Fruit fly (Drosophila melanogaster) whole organism, embryonic: ENCODE measurements around the gene SkpD.
A peak's percentile ranks its signal among the peaks of the same experiment; 100 is the strongest.

ENCODE experiments used
- Ada2b ChIP-seq: fragments of 200-800 bp; sonication (Bioruptor generic); IDR thresholded peaks from 2 replicates; pipeline ENCODE4 v1.3.6; 2022; ENCODE audit warnings: missing biosample characterization, missing genetic modification characterization
- Aef1 ChIP-seq: fragments of 200-800 bp; sonication (Bioruptor generic); IDR thresholded peaks from 3 replicates; pipeline ENCODE4 v1.3.6; 2022; ENCODE audit warnings: missing biosample characterization, missing genetic modification characterization
- Antp ChIP-seq: fragments of 200-800 bp; sonication (Bioruptor generic); optimal IDR thresholded peaks from 3 replicates; lab custom pipeline; 2016; ENCODE audit warnings: missing biosample characterization, missing genetic modification characterization
- Atf3 ChIP-seq: fragments of 200-800 bp; sonication (Bioruptor generic); optimal IDR thresholded peaks from 3 replicates; lab custom pipeline; 2016; ENCODE audit warnings: missing biosample characterization, missing genetic modification characterization
- Blimp-1 ChIP-seq: fragments of 200-800 bp; sonication (Bioruptor generic); optimal IDR thresholded peaks from 3 replicates; lab custom pipeline; 2018; ENCODE audit warnings: missing biosample characterization, missing genetic modification characterization, mild to moderate bottlenecking, moderate library complexity, missing genetic modification reagents
- CG10147 ChIP-seq: fragments of 200-800 bp; sonication (Bioruptor generic); optimal IDR thresholded peaks from 2 replicates; lab custom pipeline; 2019; ENCODE audit warnings: missing biosample characterization, mild to moderate bottlenecking, missing genetic modification characterization, moderate library complexity
- CG10209 ChIP-seq: fragments of 200-800 bp; sonication (Bioruptor generic); optimal IDR thresholded peaks from 3 replicates; lab custom pipeline; 2017; ENCODE audit warnings: missing biosample characterization, mild to moderate bottlenecking, missing genetic modification characterization, missing genetic modification reagents
- CG10267 ChIP-seq: fragments of 200-800 bp; sonication (Bioruptor generic); optimal IDR thresholded peaks from 2 replicates; lab custom pipeline; 2018; ENCODE audit warnings: missing biosample characterization, mild to moderate bottlenecking, missing genetic modification characterization, moderate library complexity
- CG12391 ChIP-seq: fragments of 200-800 bp; sonication (Bioruptor generic); optimal IDR thresholded peaks from 3 replicates; lab custom pipeline; 2018; ENCODE audit warnings: missing biosample characterization, mild to moderate bottlenecking, missing genetic modification characterization, moderate library complexity
- CG13624 ChIP-seq: fragments of 200-800 bp; sonication (Bioruptor generic); optimal IDR thresholded peaks from 2 replicates; lab custom pipeline; 2016; ENCODE audit warnings: missing biosample characterization, missing genetic modification characterization
- CG18599 ChIP-seq: fragments of 200-800 bp; sonication (Bioruptor generic); optimal IDR thresholded peaks from 3 replicates; lab custom pipeline; 2017; ENCODE audit warnings: missing biosample characterization, missing genetic modification characterization, mild to moderate bottlenecking, moderate library complexity, missing genetic modification reagents
- CG2199 ChIP-seq: fragments of 200-800 bp; sonication (Bioruptor generic); IDR thresholded peaks from 3 replicates; pipeline ENCODE4 v1.3.6; 2022; ENCODE audit warnings: missing biosample characterization, missing genetic modification characterization
- CG31441 ChIP-seq: fragments of 200-800 bp; sonication (Bioruptor generic); IDR thresholded peaks from 2 replicates; pipeline ENCODE4 v1.3.6; 2022; ENCODE audit warnings: missing biosample characterization, missing genetic modification characterization
- CG3281 ChIP-seq: fragments of 200-800 bp; sonication (Bioruptor generic); optimal IDR thresholded peaks from 3 replicates; lab custom pipeline; 2017; ENCODE audit warnings: missing biosample characterization, mild to moderate bottlenecking, missing genetic modification characterization
- CG3838 ChIP-seq: fragments of 200-800 bp; sonication (Bioruptor generic); optimal IDR thresholded peaks from 3 replicates; lab custom pipeline; 2016; ENCODE audit warnings: missing biosample characterization, missing genetic modification characterization
- CG6683 ChIP-seq: fragments of 200-800 bp; sonication (Bioruptor generic); optimal IDR thresholded peaks from 2 replicates; lab custom pipeline; 2017; ENCODE audit warnings: missing biosample characterization, mild to moderate bottlenecking, missing genetic modification characterization, missing genetic modification reagents
- CG7556 ChIP-seq: fragments of 200-800 bp; sonication (Bioruptor generic); optimal IDR thresholded peaks from 2 replicates; lab custom pipeline; 2017; ENCODE audit warnings: missing biosample characterization, mild to moderate bottlenecking, missing genetic modification characterization
- CG7839 ChIP-seq: fragments of 200-800 bp; sonication (Bioruptor generic); optimal IDR thresholded peaks from 3 replicates; lab custom pipeline; 2018; ENCODE audit warnings: missing biosample characterization, mild to moderate bottlenecking, missing genetic modification characterization, moderate library complexity
- CG9727 ChIP-seq: fragments of 200-800 bp; sonication (Bioruptor generic); optimal IDR thresholded peaks from 3 replicates; lab custom pipeline; 2017; ENCODE audit warnings: missing biosample characterization, mild to moderate bottlenecking, missing genetic modification characterization
- Camta ChIP-seq: fragments of 200-800 bp; sonication (Bioruptor generic); optimal IDR thresholded peaks from 2 replicates; lab custom pipeline; 2016; ENCODE audit warnings: missing biosample characterization, missing genetic modification characterization
- CoRest ChIP-seq: fragments of 200-800 bp; sonication (Bioruptor generic); optimal IDR thresholded peaks from 3 replicates; lab custom pipeline; 2018; ENCODE audit warnings: missing biosample characterization, mild to moderate bottlenecking, missing genetic modification characterization, moderate library complexity
- D19A ChIP-seq: fragments of 200-800 bp; optimal IDR thresholded peaks from 3 replicates; lab custom pipeline; 2019; ENCODE audit warnings: missing biosample characterization, mild to moderate bottlenecking, missing genetic modification characterization, moderate library complexity
- Dfd ChIP-seq, 2 experiments: fragments of >200 bp; optimal IDR thresholded peaks; 2 replicates each; lab custom pipeline; 2017; ENCODE audit warnings: missing biosample characterization in 2 of 2, missing genetic modification characterization in 2 of 2
- Doc2 ChIP-seq: fragments of 200-800 bp; sonication (Bioruptor generic); IDR thresholded peaks from 2 replicates; pipeline ENCODE4 v1.3.6; 2022; ENCODE audit warnings: missing biosample characterization, missing genetic modification characterization
- Kr ChIP-seq: fragments of 200-800 bp; sonication (Bioruptor generic); optimal IDR thresholded peaks from 2 replicates; lab custom pipeline; 2017; ENCODE audit warnings: missing biosample characterization, mild to moderate bottlenecking, missing genetic modification characterization
- NC2α ChIP-seq: fragments of 200-800 bp; sonication (Bioruptor generic); optimal IDR thresholded peaks from 2 replicates; lab custom pipeline; 2016; ENCODE audit warnings: missing biosample characterization, missing genetic modification characterization
- Ssrp ChIP-seq: fragments of 200-800 bp; sonication (Bioruptor generic); optimal IDR thresholded peaks from 2 replicates; lab custom pipeline; 2018; ENCODE audit warnings: missing biosample characterization, mild to moderate bottlenecking, missing genetic modification characterization, moderate library complexity
- Xrp1 ChIP-seq: fragments of 200-800 bp; sonication (Bioruptor generic); IDR thresholded peaks from 2 replicates; pipeline ENCODE4 v1.3.6; 2022; ENCODE audit warnings: missing biosample characterization, missing genetic modification characterization
- al ChIP-seq: fragments of 200-800 bp; sonication (Bioruptor generic); IDR thresholded peaks from 2 replicates; pipeline ENCODE4 v1.3.6; 2022; ENCODE audit warnings: missing biosample characterization, missing genetic modification characterization
- ash1 ChIP-seq: fragments of 200-800 bp; sonication (Bioruptor generic); optimal IDR thresholded peaks from 2 replicates; lab custom pipeline; 2018; ENCODE audit warnings: missing biosample characterization, mild to moderate bottlenecking, missing genetic modification characterization
- bcd ChIP-seq: fragments of 200-800 bp; sonication (Bioruptor generic); optimal IDR thresholded peaks from 2 replicates; lab custom pipeline; 2017; ENCODE audit warnings: missing biosample characterization, mild to moderate bottlenecking, missing genetic modification characterization
- br ChIP-seq: fragments of >200 bp; optimal IDR thresholded peaks from 2 replicates; lab custom pipeline; 2017
- chif ChIP-seq, 2 experiments: fragments of 200-800 bp; sonication (Bioruptor generic); optimal IDR thresholded peaks; 3 replicates each; lab custom pipeline; 2016; ENCODE audit warnings: missing biosample characterization in 2 of 2, missing genetic modification characterization in 2 of 2
- chn ChIP-seq: fragments of 200-800 bp; sonication (Bioruptor generic); optimal IDR thresholded peaks from 2 replicates; lab custom pipeline; 2016; ENCODE audit warnings: missing biosample characterization, missing genetic modification characterization
- dpn ChIP-seq, 2 experiments: fragments of 200-800 bp; sonication (Bioruptor generic); optimal IDR thresholded peaks; 3 replicates each; lab custom pipeline; 2016; ENCODE audit warnings: missing biosample characterization in 2 of 2, missing genetic modification characterization in 2 of 2
- gem ChIP-seq: fragments of 200-800 bp; sonication (Bioruptor generic); optimal IDR thresholded peaks from 2 replicates; lab custom pipeline; 2019; ENCODE audit warnings: missing biosample characterization, mild to moderate bottlenecking, missing genetic modification characterization, moderate library complexity
- ham ChIP-seq: fragments of 200-800 bp; sonication (Bioruptor generic); IDR thresholded peaks from 2 replicates; pipeline ENCODE4 v1.3.6; 2022; ENCODE audit warnings: missing biosample characterization, missing genetic modification characterization
- lilli ChIP-seq: fragments of 200-800 bp; sonication (Bioruptor generic); optimal IDR thresholded peaks from 3 replicates; lab custom pipeline; 2016; ENCODE audit warnings: missing biosample characterization, missing genetic modification characterization
- mam ChIP-seq: fragments of 200-800 bp; sonication (Bioruptor generic); optimal IDR thresholded peaks from 3 replicates; lab custom pipeline; 2016; ENCODE audit warnings: missing biosample characterization, missing genetic modification characterization
- peb ChIP-seq: fragments of 200-800 bp; sonication (Bioruptor generic); IDR thresholded peaks from 2 replicates; pipeline ENCODE4 v1.3.6; 2022; ENCODE audit warnings: missing biosample characterization, missing genetic modification characterization
- pfk ChIP-seq: fragments of 200-800 bp; sonication (Bioruptor generic); optimal IDR thresholded peaks from 2 replicates; lab custom pipeline; 2018; ENCODE audit warnings: missing biosample characterization, mild to moderate bottlenecking, missing genetic modification characterization, moderate library complexity
- ro ChIP-seq: fragments of 200-800 bp; sonication (Bioruptor generic); IDR thresholded peaks from 2 replicates; pipeline ENCODE4 v1.3.6; 2022; ENCODE audit warnings: missing biosample characterization, missing genetic modification characterization
- row ChIP-seq: fragments of 200-800 bp; sonication (Bioruptor generic); IDR thresholded peaks from 3 replicates; pipeline ENCODE4 v1.3.6; 2022; ENCODE audit warnings: missing biosample characterization, missing genetic modification characterization
- salm ChIP-seq: fragments of 200-800 bp; sonication (Bioruptor generic); optimal IDR thresholded peaks from 2 replicates; lab custom pipeline; 2018; ENCODE audit warnings: missing biosample characterization, mild to moderate bottlenecking, missing genetic modification characterization
- ssp ChIP-seq: fragments of 200-800 bp; sonication (Bioruptor generic); IDR thresholded peaks from 2 replicates; pipeline ENCODE4 v1.3.6; 2022; ENCODE audit warnings: missing biosample characterization, missing genetic modification characterization
- ttk ChIP-seq: fragments of 200-800 bp; sonication (Bioruptor generic); IDR thresholded peaks from 2 replicates; pipeline ENCODE4 v2.1.2; 2022; ENCODE audit warnings: missing biosample characterization, missing genetic modification characterization
- twi ChIP-seq: fragments of 200-800 bp; optimal IDR thresholded peaks from 2 replicates; lab custom pipeline; 2019; ENCODE audit warnings: missing biosample characterization, mild to moderate bottlenecking, missing genetic modification characterization, moderate library complexity
- unpg ChIP-seq: fragments of 200-800 bp; sonication (Bioruptor generic); optimal IDR thresholded peaks from 3 replicates; lab custom pipeline; 2018; ENCODE audit warnings: missing biosample characterization, mild to moderate bottlenecking, missing genetic modification characterization, moderate library complexity
- zen ChIP-seq: fragments of 200-800 bp; sonication (Bioruptor generic); optimal IDR thresholded peaks from 3 replicates; lab custom pipeline; 2018; ENCODE audit warnings: missing biosample characterization, mild to moderate bottlenecking, missing genetic modification characterization, moderate library complexity
- zen2 ChIP-seq: fragments of 200-800 bp; sonication (Bioruptor generic); IDR thresholded peaks from 3 replicates; pipeline ENCODE4 v1.3.6; 2022; ENCODE audit warnings: missing biosample characterization, missing genetic modification characterization; ENCODE audit not compliant: partially characterized antibody
- zf30C ChIP-seq: fragments of 200-800 bp; sonication (Bioruptor generic); optimal IDR thresholded peaks from 3 replicates; lab custom pipeline; 2018; ENCODE audit warnings: missing biosample characterization, mild to moderate bottlenecking, missing genetic modification characterization

Gene SkpD

DNA sequence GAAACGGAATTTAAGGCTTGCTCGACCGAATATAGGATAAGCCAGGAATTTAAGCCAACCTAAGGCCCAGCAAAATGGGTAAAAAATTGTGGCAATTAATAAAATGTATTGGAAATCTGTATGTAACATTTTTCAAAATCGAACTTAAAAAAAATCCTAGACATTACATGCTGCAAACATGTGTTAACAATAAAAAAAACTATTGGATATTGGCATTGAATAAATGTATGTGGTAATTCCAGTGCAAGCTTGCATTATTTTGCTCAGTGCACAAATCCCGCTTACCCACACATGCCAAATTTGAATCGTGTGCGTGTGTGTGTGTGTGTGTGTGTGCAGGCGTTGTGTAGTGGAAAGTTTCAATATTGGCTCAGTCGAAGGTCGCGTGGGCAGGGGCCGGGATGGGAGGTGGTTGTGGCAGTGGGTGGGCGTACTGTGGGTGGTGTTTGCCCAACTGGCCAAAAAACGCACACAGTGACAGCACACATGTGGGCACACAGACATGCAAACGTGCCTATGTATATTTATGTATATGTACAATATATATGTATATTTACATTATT lies 49.0 kb upstream of the SkpD start (continued):
- TF ChIP-seq Ada2b (GFP tag; lab: Robert Waterston, UW) (no peak), CoRest (tag; lab: Kevin White, UChicago) (peak; percentile 2), gem (peak; percentile 42), zf30C (peak; percentile 74), Blimp-1 (peak; percentile 8), al (GFP tag; lab: Robert Waterston, UW) (no peak), salm (tag; lab: Kevin White, UChicago) (no peak), zen2 (no peak), CG10147 (GFP tag; lab: Kevin White, UChicago) (peak; percentile 21), CG10209 (GFP tag; lab: Kevin White, UChicago) (peak; percentile 41), Ssrp (no peak), mam (GFP tag; lab: Kevin White, UChicago) (peak; percentile 7), ro (GFP tag; lab: Robert Waterston, UW) (no peak), pfk (GFP tag; lab: Kevin White, UChicago) (no peak), CG7839 (peak; percentile 31), chn (GFP tag; lab: Kevin White, UChicago) (peak; percentile 1), CG13624 (GFP tag; lab: Kevin White, UChicago) (no peak), D19A (peak; percentile 14), CG12391 (tag; lab: Kevin White, UChicago) (peak; percentile 20), peb (GFP tag; lab: Robert Waterston, UW) (no peak), ttk (GFP tag; lab: Robert Waterston, UW) (no peak), lilli (GFP tag; lab: Kevin White, UChicago) (peak; percentile 32), CG2199 (GFP tag; lab: Robert Waterston, UW) (no peak), CG6683 (no peak), Xrp1 (peak; percentile 40; the same call in 1 of the 2 replicates), CG10267 (tag; lab: Kevin White, UChicago) (peak; percentile 2), ssp (no peak), dpn (GFP tag; optimal IDR thresholded peaks at IDR 0.05; lab: Kevin White, UChicago) (peak in 1 of 2 experiments; percentile 9), twi (peak; percentile 65), chif (GFP tag; optimal IDR thresholded peaks at IDR 0.05; lab: Kevin White, UChicago) (peak in 1 of 2 experiments; percentile 7), Dfd (GFP tag; optimal IDR thresholded peaks at IDR 0.05; lab: Kevin White, UChicago) (no peak), Antp (GFP tag; lab: Kevin White, UChicago) (no peak), Doc2 (no peak), unpg (GFP tag; lab: Kevin White, UChicago) (peak; percentile 7), ash1 (GFP tag; lab: Kevin White, UChicago) (no peak), ham (GFP tag; lab: Robert Waterston, UW) (no peak), NC2α (GFP tag; lab: Kevin White, UChicago) (no peak), bcd (GFP tag; lab: Kevin White, UChicago) (no peak), Atf3 (GFP tag; lab: Kevin White, UChicago) (no peak), CG9727 (GFP tag; lab: Kevin White, UChicago) (peak; percentile 53), br (lab: Kevin White, UChicago) (no peak), CG7556 (peak; percentile 52), row (0 out of 3 replicates have a peak, but pooled peaks have one; percentile 24), CG18599 (GFP tag; lab: Kevin White, UChicago) (peak; percentile 40), Aef1 (no peak), Kr (GFP tag; lab: Kevin White, UChicago) (no peak), CG3838 (GFP tag; lab: Kevin White, UChicago) (no peak), CG3281 (GFP tag; lab: Kevin White, UChicago) (no peak), CG31441 (GFP tag; lab: Robert Waterston, UW) (0 out of 2 replicates have a peak, but pooled peaks have one; percentile 27), Camta (GFP tag; lab: Kevin White, UChicago) (no peak), zen (tag; lab: Kevin White, UChicago) (peak; percentile 5)
